Worm (Caenorhabditis elegans) whole organism, L1 larva: Measurements from ENCODE around the gene Y66H1A.8.

ENCODE experiments used
- C16A3.4 ChIP-seq: fragments of 150-350 bp; optimal IDR thresholded peaks from 2 replicates; lab custom pipeline; 2014; ENCODE audit warnings: missing biosample characterization, missing genetic modification characterization
- C34B4.2 ChIP-seq: sonication (generic microtip); optimal IDR thresholded peaks from 2 replicates; lab custom pipeline; 2017; ENCODE audit warnings: mild to moderate bottlenecking, missing genetic modification characterization, missing compliant biosample characterization
- aly-2 ChIP-seq: fragments of 150-350 bp; optimal IDR thresholded peaks from 2 replicates; lab custom pipeline; 2014; ENCODE audit warnings: missing biosample characterization, missing genetic modification characterization
- ama-1 ChIP-seq: fragments of 150-350 bp; optimal IDR thresholded peaks from 2 replicates; lab custom pipeline; 2014
- blmp-1 ChIP-seq: fragments of 150-350 bp; optimal IDR thresholded peaks from 2 replicates; lab custom pipeline; 2014; ENCODE audit warnings: missing biosample characterization, missing genetic modification characterization
- ceh-8 ChIP-seq: fragments of 200-800 bp; sonication (Bioruptor generic); optimal IDR thresholded peaks from 2 replicates; lab custom pipeline; 2018; ENCODE audit warnings: mild to moderate bottlenecking, missing genetic modification characterization, moderate library complexity, missing compliant biosample characterization
- dsc-1 ChIP-seq: sonication (generic microtip); optimal IDR thresholded peaks from 2 replicates; lab custom pipeline; 2016; ENCODE audit warnings: mild to moderate bottlenecking, missing genetic modification characterization, missing compliant biosample characterization
- efl-1 ChIP-seq, 4 experiments: fragments of 150-350 bp; optimal IDR thresholded peaks in 3 of 4; peaks in 1 of 4; 1 replicate in 1 of 4; 2 replicates in 3 of 4; lab custom pipeline; 2014; ENCODE audit warnings: missing biosample characterization in 2 of 4, missing genetic modification characterization in 2 of 4, missing genetic modification reagents in 2 of 4
- elt-2 ChIP-seq: sonication (generic microtip); optimal IDR thresholded peaks from 2 replicates; lab custom pipeline; 2016; ENCODE audit warnings: missing genetic modification characterization, mild to moderate bottlenecking, inconsistent platforms, missing compliant biosample characterization, missing genetic modification reagents
- ets-5 ChIP-seq: fragments of 200-800 bp; sonication (Bioruptor generic); IDR thresholded peaks from 2 replicates; pipeline ENCODE4 v1.3.6; 2022; ENCODE audit warnings: missing genetic modification characterization, missing compliant biosample characterization
- fkh-10 ChIP-seq: sonication (generic microtip); optimal IDR thresholded peaks from 2 replicates; lab custom pipeline; 2017; ENCODE audit warnings: missing biosample characterization, missing genetic modification reagents, missing genetic modification characterization
- fkh-8 ChIP-seq: sonication (generic microtip); optimal IDR thresholded peaks from 2 replicates; lab custom pipeline; 2016; ENCODE audit warnings: mild to moderate bottlenecking, missing genetic modification characterization, missing compliant biosample characterization
- hpl-2 ChIP-seq: fragments of 150-350 bp; optimal IDR thresholded peaks from 2 replicates; lab custom pipeline; 2014; ENCODE audit warnings: missing biosample characterization, missing genetic modification reagents, missing genetic modification characterization
- irx-1 ChIP-seq: sonication (generic microtip); optimal IDR thresholded peaks from 2 replicates; lab custom pipeline; 2016; ENCODE audit warnings: missing genetic modification characterization, missing compliant biosample characterization
- isw-1 ChIP-seq: fragments of 200-800 bp; sonication (Bioruptor generic); IDR thresholded peaks from 2 replicates; pipeline ENCODE4 v1.3.6; 2022; ENCODE audit warnings: missing genetic modification characterization, missing compliant biosample characterization
- lin-15B ChIP-seq: fragments of 150-350 bp; sonication (generic microtip); optimal IDR thresholded peaks from 3 replicates; lab custom pipeline; 2014; ENCODE audit warnings: missing biosample characterization, missing genetic modification characterization
- lin-35 ChIP-seq, 2 experiments: fragments of 150-350 bp; optimal IDR thresholded peaks; 2 replicates each; lab custom pipeline; 2014; ENCODE audit warnings: missing biosample characterization in 2 of 2, missing genetic modification characterization in 2 of 2, missing genetic modification reagents in 2 of 2
- mdl-1 ChIP-seq, 2 experiments: fragments of 150-350 bp; optimal IDR thresholded peaks; 2 replicates each; lab custom pipeline; 2014 to 2017; ENCODE audit warnings: missing biosample characterization in 2 of 2, missing genetic modification characterization in 2 of 2, inconsistent platforms in 1 of 2
- mef-2 ChIP-seq: fragments of 150-350 bp; optimal IDR thresholded peaks from 2 replicates; lab custom pipeline; 2014; ENCODE audit warnings: missing biosample characterization, missing genetic modification characterization
- nhr-11 ChIP-seq: fragments of 150-350 bp; optimal IDR thresholded peaks from 2 replicates; lab custom pipeline; 2014; ENCODE audit warnings: missing biosample characterization, missing genetic modification characterization
- nhr-12 ChIP-seq: sonication (generic microtip); optimal IDR thresholded peaks from 2 replicates; lab custom pipeline; 2017; ENCODE audit warnings: missing biosample characterization, missing genetic modification characterization
- nhr-47 ChIP-seq: sonication (generic microtip); optimal IDR thresholded peaks from 2 replicates; lab custom pipeline; 2016; ENCODE audit warnings: mild to moderate bottlenecking, missing genetic modification characterization, moderate library complexity, missing compliant biosample characterization
- nhr-76 ChIP-seq: sonication (generic microtip); optimal IDR thresholded peaks from 2 replicates; lab custom pipeline; 2017; ENCODE audit warnings: missing biosample characterization, missing genetic modification characterization
- nhr-77 ChIP-seq: fragments of 150-350 bp; optimal IDR thresholded peaks from 2 replicates; lab custom pipeline; 2014; ENCODE audit warnings: missing biosample characterization, missing genetic modification characterization
- nhr-90 ChIP-seq: sonication (generic microtip); optimal IDR thresholded peaks from 2 replicates; lab custom pipeline; 2016; ENCODE audit warnings: mild to moderate bottlenecking, missing genetic modification characterization, missing compliant biosample characterization; ENCODE audit not compliant: poor library complexity
- pqm-1 ChIP-seq: sonication (generic microtip); optimal IDR thresholded peaks from 3 replicates; lab custom pipeline; 2017; ENCODE audit warnings: missing biosample characterization, missing genetic modification characterization
- snpc-4 ChIP-seq: fragments of 150-350 bp; optimal IDR thresholded peaks from 2 replicates; lab custom pipeline; 2014; ENCODE audit warnings: missing biosample characterization, missing genetic modification characterization
- sox-4 ChIP-seq: sonication (generic microtip); optimal IDR thresholded peaks from 2 replicates; lab custom pipeline; 2016; ENCODE audit warnings: missing genetic modification characterization, missing compliant biosample characterization
- sup-37 ChIP-seq: fragments of 200-800 bp; sonication (Bioruptor generic); optimal IDR thresholded peaks from 2 replicates; lab custom pipeline; 2018; ENCODE audit warnings: mild to moderate bottlenecking, missing genetic modification characterization, missing compliant biosample characterization
- swsn-7 ChIP-seq: sonication (generic microtip); optimal IDR thresholded peaks from 2 replicates; lab custom pipeline; 2016; ENCODE audit warnings: missing genetic modification characterization, missing compliant biosample characterization
- tlp-1 ChIP-seq: fragments of 150-350 bp; optimal IDR thresholded peaks from 2 replicates; lab custom pipeline; 2014; ENCODE audit warnings: missing biosample characterization, missing genetic modification characterization
- unc-130 ChIP-seq: fragments of 150-350 bp; optimal IDR thresholded peaks from 2 replicates; lab custom pipeline; 2017; ENCODE audit warnings: missing biosample characterization, missing genetic modification characterization, inconsistent platforms
- xbp-1 ChIP-seq: sonication (generic microtip); optimal IDR thresholded peaks from 2 replicates; lab custom pipeline; 2016; ENCODE audit warnings: missing genetic modification characterization, missing compliant biosample characterization
- zip-4 ChIP-seq: fragments of 200-800 bp; sonication (Bioruptor generic); optimal IDR thresholded peaks from 2 replicates; lab custom pipeline; 2018; ENCODE audit warnings: mild to moderate bottlenecking, missing genetic modification characterization, moderate library complexity, missing compliant biosample characterization
- ztf-4 ChIP-seq: fragments of 150-350 bp; optimal IDR thresholded peaks from 2 replicates; lab custom pipeline; 2014; ENCODE audit warnings: missing biosample characterization, missing genetic modification characterization

Y66H1A.8 gene

DNA sequence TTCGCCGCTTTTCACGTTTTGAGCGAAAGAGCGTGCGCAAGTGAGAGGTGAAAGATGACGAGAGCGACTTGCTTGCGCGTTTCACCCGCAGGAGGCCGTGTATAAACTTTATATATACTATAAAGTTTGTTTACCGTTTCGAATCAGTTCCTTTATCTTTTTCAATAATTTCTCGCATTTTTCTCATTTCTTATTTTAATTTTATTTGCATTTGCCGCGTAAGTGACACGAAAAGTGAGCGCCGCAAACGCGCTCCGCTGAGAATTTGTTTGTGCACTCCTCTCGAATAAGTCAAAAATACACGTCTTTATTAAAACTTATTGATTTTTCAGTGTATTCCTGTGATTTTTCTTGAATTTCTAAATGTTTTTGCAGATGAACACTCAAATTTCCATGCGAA lies 11.1 kb downstream of the Y66H1A.8 start, which contains the start of gene mrpl-55 (continued):
- TF ChIP-seq fkh-10 (GFP tag; lab: Kevin White, UChicago), result peak; percentile 47
- TF ChIP-seq xbp-1, result peak; percentile 95
- TF ChIP-seq blmp-1, result peak; percentile 75
- TF ChIP-seq ceh-8 (GFP tag; lab: Kevin White, UChicago), result peak; percentile 69
- TF ChIP-seq hpl-2 (GFP tag; lab: Kevin White, UChicago), result peak; percentile 61
- peak; percentile 76 for TF ChIP-seq sox-4
- peak; percentile 92 for TF ChIP-seq fkh-8 (tag; lab: Kevin White, UChicago)
- peak; percentile 95 for TF ChIP-seq nhr-47 (tag; lab: Kevin White, UChicago)
- peak; percentile 17 for TF ChIP-seq sup-37 (GFP tag; lab: Kevin White, UChicago)
- peak; percentile 88 for TF ChIP-seq irx-1 (tag; lab: Kevin White, UChicago)

DNA sequence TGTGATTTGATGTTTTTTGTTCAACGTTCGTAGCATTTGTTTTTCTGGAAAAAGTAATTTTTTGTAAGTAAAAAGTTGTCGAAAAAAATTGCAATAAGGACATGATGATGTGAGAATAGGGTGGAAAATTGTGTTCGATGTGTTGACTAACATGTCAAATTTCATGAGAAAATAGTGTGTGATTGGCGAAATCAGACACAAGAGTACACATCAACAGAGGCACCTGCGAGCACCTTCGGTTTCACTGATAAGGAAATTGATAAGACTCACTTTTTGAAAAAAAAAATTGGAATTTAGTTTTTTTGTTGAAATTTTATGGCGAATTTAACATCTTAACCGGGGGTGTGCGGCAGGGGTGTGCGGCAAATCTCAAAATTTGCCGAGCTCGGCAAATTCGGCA lies 14.2 kb downstream of the Y66H1A.8 start, which contains the start of gene hum-8:
Gene hum-8 (minus strand): TSS at position 46 of the 400 bp plus-strand sequence.
- TF ChIP-seq nhr-77 (no peak), elt-2 (tag; lab: Kevin White, UChicago) (peak; percentile 58), nhr-47 (tag; lab: Kevin White, UChicago) (no peak), tlp-1 (tag; lab: Kevin White, UChicago) (no peak), efl-1 (optimal IDR thresholded peaks at IDR 0.05; lab: Kevin White, UChicago) (no peak), efl-1 (GFP tag; optimal IDR thresholded peaks at IDR 0.05 in 1 of 2; lab: Kevin White, UChicago) (peak in 1 of 2 experiments; percentile 89)
- TF ChIP-seq, all 84 proteins: peak for 2

DNA sequence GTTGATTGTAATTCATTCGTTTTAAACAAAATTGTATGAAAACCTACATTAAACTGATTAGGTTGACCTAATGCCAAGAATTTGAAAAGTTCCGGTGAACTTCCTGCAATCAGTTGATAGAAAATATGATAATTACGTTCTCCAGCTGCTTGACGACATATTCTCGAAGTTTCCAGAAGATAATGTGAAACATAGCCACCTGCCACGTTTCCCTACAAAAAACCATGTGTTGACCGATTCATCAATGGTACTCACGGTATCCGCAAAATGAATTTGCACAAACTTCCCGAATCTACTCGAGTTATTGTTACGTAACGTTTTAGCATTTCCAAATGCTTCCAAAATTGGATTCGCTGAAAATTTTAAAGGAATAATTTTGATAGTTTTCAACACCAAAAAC lies 16.3 kb downstream of the Y66H1A.8 start:
- no peak for TF ChIP-seq mdl-1 (tag; optimal IDR thresholded peaks at IDR 0.05; lab: Kevin White, UChicago)
- TF ChIP-seq swsn-7 (tag; lab: Kevin White, UChicago), result no peak

DNA sequence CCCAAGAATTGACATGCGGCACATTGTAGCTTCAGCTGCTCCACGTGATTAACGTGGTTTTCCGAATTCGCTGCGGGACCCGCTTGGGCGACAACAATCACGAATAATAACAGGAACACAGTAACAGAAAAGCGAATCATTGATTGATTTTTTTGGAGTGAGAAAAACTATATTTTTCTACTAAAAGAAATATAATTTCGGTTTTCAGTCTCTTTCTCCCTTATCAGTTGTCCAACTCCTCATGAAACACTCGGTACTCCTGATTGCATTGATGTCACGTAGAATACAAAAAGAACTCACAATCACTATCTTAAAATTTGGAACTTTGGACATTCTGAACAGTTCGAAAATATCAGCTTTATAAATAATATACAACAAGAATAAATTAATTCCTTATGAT lies 25.8 kb downstream of the Y66H1A.8 start, which contains the start of gene Y66H1A.5:
Gene Y66H1A.5 (minus strand): TSS at position 265 of the 400 bp plus-strand sequence.
- TF ChIP-seq lin-35 (GFP tag; optimal IDR thresholded peaks at IDR 0.05; lab: Kevin White, UChicago) (no peak), snpc-4 (no peak), C16A3.4 (tag; lab: Kevin White, UChicago) (no peak), ets-5 (GFP tag; lab: Robert Waterston, UW) (no peak), unc-130 (tag; lab: Kevin White, UChicago) (no peak), C34B4.2 (tag; lab: Kevin White, UChicago) (no peak), zip-4 (GFP tag; lab: Kevin White, UChicago) (no peak)

DNA sequence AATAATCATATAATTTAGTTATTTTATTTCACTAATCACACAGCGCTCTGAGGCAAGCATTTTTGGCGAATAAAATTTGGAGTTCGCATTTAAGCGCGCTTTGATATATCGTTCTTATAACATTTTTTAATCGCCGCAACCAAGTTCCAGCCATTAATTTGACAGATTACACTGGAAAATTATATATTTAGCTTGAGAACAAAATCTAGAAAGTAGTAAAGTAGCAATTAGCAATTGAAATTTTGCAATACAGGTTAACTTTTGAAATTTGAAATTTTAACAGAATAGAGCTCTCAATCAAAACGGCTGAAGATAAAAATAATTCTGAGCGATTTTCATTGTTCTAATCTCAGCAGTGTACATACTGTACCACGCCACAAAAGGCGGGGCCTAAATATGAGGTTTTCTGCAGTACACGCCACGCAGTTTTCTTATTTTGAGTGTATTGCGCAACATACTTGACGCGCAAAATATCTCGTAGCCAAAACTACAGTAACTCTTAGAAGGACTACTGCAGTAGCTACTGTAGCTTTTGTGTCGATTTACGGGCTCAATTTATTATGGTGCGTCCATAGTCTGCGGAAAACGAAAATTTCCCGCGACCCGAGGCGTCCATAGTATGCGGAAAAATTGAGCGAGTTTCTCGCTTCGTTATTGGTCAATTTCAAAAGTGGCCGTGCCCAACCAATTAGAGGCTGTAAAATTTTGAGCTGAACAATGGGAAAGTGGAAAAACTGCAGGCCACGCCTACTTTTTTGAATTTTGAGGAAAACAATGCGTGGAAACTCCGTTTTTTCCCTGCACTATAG lies 27.4 kb downstream of the Y66H1A.8 start:
- TF ChIP-seq zip-4 (GFP tag; lab: Kevin White, UChicago) (no peak), nhr-76 (tag; lab: Kevin White, UChicago) (no peak), ama-1 (lab: Kevin White, UChicago) (no peak), nhr-90 (tag; lab: Kevin White, UChicago) (no peak), nhr-12 (tag; lab: Kevin White, UChicago) (no peak), ztf-4 (tag; lab: Kevin White, UChicago) (no peak), lin-15B (tag; lab: Kevin White, UChicago) (no peak), pqm-1 (tag; lab: Kevin White, UChicago) (no peak), dsc-1 (no peak), mef-2 (tag; lab: Kevin White, UChicago) (no peak), aly-2 (tag; lab: Kevin White, UChicago) (peak; percentile 3), efl-1 (optimal IDR thresholded peaks at IDR 0.05; lab: Kevin White, UChicago) (no peak), efl-1 (GFP tag; optimal IDR thresholded peaks at IDR 0.05 in 1 of 2; lab: Kevin White, UChicago) (peak in 1 of 2 experiments; percentile 69), nhr-11 (tag; lab: Kevin White, UChicago) (no peak), isw-1 (GFP tag; lab: Robert Waterston, UW) (no peak)
